Fruit fly (Drosophila melanogaster) whole organism, prepupa: ENCODE results near the gene raw.

ENCODE experiments used
- CG10669 ChIP-seq: fragments of 200-800 bp; sonication (Bioruptor generic); optimal IDR thresholded peaks from 3 replicates; lab custom pipeline; 2018; ENCODE audit warnings: missing biosample characterization, mild to moderate bottlenecking, missing genetic modification characterization, moderate library complexity
- CG11294 ChIP-seq: fragments of 200-800 bp; sonication (Bioruptor generic); IDR thresholded peaks from 2 replicates; pipeline ENCODE4 v1.3.6; 2022; ENCODE audit warnings: missing biosample characterization, missing genetic modification characterization
- CG11902 ChIP-seq: fragments of 200-800 bp; sonication (Bioruptor generic); optimal IDR thresholded peaks from 3 replicates; lab custom pipeline; 2016; ENCODE audit warnings: missing biosample characterization, missing genetic modification characterization
- CG1621 ChIP-seq: fragments of 200-800 bp; sonication (Bioruptor generic); optimal IDR thresholded peaks from 3 replicates; lab custom pipeline; 2018; ENCODE audit warnings: missing biosample characterization, mild to moderate bottlenecking, missing genetic modification characterization
- CG16779 ChIP-seq: fragments of 200-800 bp; sonication (Bioruptor generic); optimal IDR thresholded peaks from 3 replicates; lab custom pipeline; 2017; ENCODE audit warnings: missing biosample characterization, mild to moderate bottlenecking, missing genetic modification characterization
- CG3032 ChIP-seq: fragments of 200-800 bp; optimal IDR thresholded peaks from 2 replicates; lab custom pipeline; 2019; ENCODE audit warnings: missing biosample characterization, mild to moderate bottlenecking, missing genetic modification characterization, moderate library complexity
- CG31627 ChIP-seq: fragments of 200-800 bp; sonication (Bioruptor generic); optimal IDR thresholded peaks from 3 replicates; lab custom pipeline; 2016; ENCODE audit warnings: missing biosample characterization, missing genetic modification characterization
- CG4318 ChIP-seq: fragments of 200-800 bp; sonication (Bioruptor generic); optimal IDR thresholded peaks from 3 replicates; lab custom pipeline; 2017; ENCODE audit warnings: missing biosample characterization, mild to moderate bottlenecking, missing genetic modification characterization
- CG6163 ChIP-seq: fragments of 200-800 bp; sonication (Bioruptor generic); IDR thresholded peaks from 3 replicates; pipeline ENCODE4 v1.3.6; 2022; ENCODE audit warnings: missing biosample characterization, missing genetic modification characterization
- CG6808 ChIP-seq: fragments of 200-800 bp; sonication (Bioruptor generic); optimal IDR thresholded peaks from 3 replicates; lab custom pipeline; 2017; ENCODE audit warnings: missing biosample characterization, missing genetic modification characterization, mild to moderate bottlenecking, moderate library complexity, missing genetic modification reagents
- CG6854 ChIP-seq: fragments of 200-800 bp; sonication (Bioruptor generic); optimal IDR thresholded peaks from 2 replicates; lab custom pipeline; 2017; ENCODE audit warnings: missing biosample characterization, mild to moderate bottlenecking, missing genetic modification characterization
- CG8319 ChIP-seq: fragments of 200-800 bp; sonication (Bioruptor generic); optimal IDR thresholded peaks from 3 replicates; lab custom pipeline; 2016; ENCODE audit warnings: missing biosample characterization, missing genetic modification characterization
- CG9139 ChIP-seq: fragments of 200-800 bp; sonication (Bioruptor generic); optimal IDR thresholded peaks from 3 replicates; lab custom pipeline; 2017; ENCODE audit warnings: missing biosample characterization, mild to moderate bottlenecking, missing genetic modification characterization
- Eip75B ChIP-seq: fragments of 200-800 bp; sonication (Bioruptor generic); optimal IDR thresholded peaks from 3 replicates; lab custom pipeline; 2016; ENCODE audit warnings: missing biosample characterization, missing genetic modification characterization
- Eip78C ChIP-seq: fragments of 200-800 bp; sonication (Bioruptor generic); peaks from one replicate; lab custom pipeline; 2016; ENCODE audit warnings: missing biosample characterization, missing genetic modification characterization
- Eip93F ChIP-seq: fragments of 200-800 bp; sonication (Bioruptor generic); optimal IDR thresholded peaks from 2 replicates; lab custom pipeline; 2016; ENCODE audit warnings: missing biosample characterization, mild to moderate bottlenecking, missing genetic modification characterization
- Ets21C ChIP-seq: fragments of 200-800 bp; sonication (Bioruptor generic); optimal IDR thresholded peaks from 3 replicates; lab custom pipeline; 2016; ENCODE audit warnings: missing biosample characterization, missing genetic modification characterization
- Ets96B ChIP-seq: fragments of 200-800 bp; optimal IDR thresholded peaks from 2 replicates; lab custom pipeline; 2019; ENCODE audit warnings: missing biosample characterization, mild to moderate bottlenecking, missing genetic modification characterization, moderate library complexity
- Gug ChIP-seq: fragments of 200-800 bp; sonication (Bioruptor generic); IDR thresholded peaks from 2 replicates; pipeline ENCODE4 v1.3.6; 2022; ENCODE audit warnings: missing biosample characterization, missing genetic modification characterization
- Hr39 ChIP-seq: fragments of 200-800 bp; sonication (Bioruptor generic); optimal IDR thresholded peaks from 2 replicates; lab custom pipeline; 2016; ENCODE audit warnings: missing biosample characterization, missing genetic modification characterization
- Lpt ChIP-seq: fragments of 200-800 bp; sonication (Bioruptor generic); optimal IDR thresholded peaks from 3 replicates; lab custom pipeline; 2016; ENCODE audit warnings: missing biosample characterization, missing genetic modification characterization
- Smox ChIP-seq: fragments of 200-800 bp; sonication (Bioruptor generic); optimal IDR thresholded peaks from 3 replicates; lab custom pipeline; 2016; ENCODE audit warnings: missing biosample characterization, missing genetic modification characterization
- Sox102F ChIP-seq: fragments of 200-800 bp; sonication (Bioruptor generic); optimal IDR thresholded peaks from 2 replicates; lab custom pipeline; 2016; ENCODE audit warnings: missing biosample characterization, mild to moderate bottlenecking, missing genetic modification characterization
- Sox14 ChIP-seq: fragments of 200-800 bp; sonication (Bioruptor generic); optimal IDR thresholded peaks from 3 replicates; lab custom pipeline; 2016; ENCODE audit warnings: missing biosample characterization, missing genetic modification characterization
- achi ChIP-seq: fragments of 200-800 bp; sonication (Bioruptor generic); optimal IDR thresholded peaks from 3 replicates; lab custom pipeline; 2016; ENCODE audit warnings: missing biosample characterization, missing genetic modification characterization
- dsx ChIP-seq: fragments of 200-800 bp; optimal IDR thresholded peaks from 3 replicates; lab custom pipeline; 2019; ENCODE audit warnings: missing biosample characterization, mild to moderate bottlenecking, missing genetic modification characterization, moderate library complexity; ENCODE audit not compliant: poor library complexity, severe bottlenecking
- eg ChIP-seq: fragments of 200-800 bp; sonication (Bioruptor generic); IDR thresholded peaks from 3 replicates; pipeline ENCODE4 v1.3.6; 2022; ENCODE audit warnings: missing biosample characterization, missing genetic modification characterization
- esn ChIP-seq: fragments of 200-800 bp; sonication (Bioruptor generic); optimal IDR thresholded peaks from 2 replicates; lab custom pipeline; 2016; ENCODE audit warnings: missing biosample characterization, mild to moderate bottlenecking, missing genetic modification characterization, moderate library complexity
- fd59A ChIP-seq: fragments of 200-800 bp; sonication (Bioruptor generic); optimal IDR thresholded peaks from 2 replicates; lab custom pipeline; 2017; ENCODE audit warnings: missing biosample characterization, mild to moderate bottlenecking, missing genetic modification characterization, missing genetic modification reagents
- fd85E ChIP-seq: fragments of 200-800 bp; sonication (Bioruptor generic); optimal IDR thresholded peaks from 3 replicates; lab custom pipeline; 2016; ENCODE audit warnings: missing biosample characterization, missing genetic modification characterization
- lz ChIP-seq: fragments of 200-800 bp; sonication (Bioruptor generic); optimal IDR thresholded peaks from 3 replicates; lab custom pipeline; 2016; ENCODE audit warnings: missing biosample characterization, missing genetic modification characterization
- ss ChIP-seq, 2 experiments: fragments of 200-800 bp; sonication (Bioruptor generic); optimal IDR thresholded peaks; 2 replicates in 1 of 2; 3 replicates in 1 of 2; lab custom pipeline; 2017 to 2018; ENCODE audit warnings: mild to moderate bottlenecking in 2 of 2, missing biosample characterization in 2 of 2, missing genetic modification characterization in 2 of 2, moderate library complexity in 1 of 2
- svp ChIP-seq: fragments of 200-800 bp; sonication (Bioruptor generic); peaks from one replicate; lab custom pipeline; 2016; ENCODE audit warnings: missing biosample characterization, missing genetic modification characterization
- topi ChIP-seq: fragments of 200-800 bp; sonication (Bioruptor generic); optimal IDR thresholded peaks from 3 replicates; lab custom pipeline; 2016; ENCODE audit warnings: missing biosample characterization, missing genetic modification characterization

The raw gene

dm6 chr2L:8689853-8690252 is 50.6 kb downstream of the raw start:
- TF ChIP-seq Lpt (GFP tag; lab: Kevin White, UChicago) (no peak), Ets96B (tag; lab: Kevin White, UChicago) (no peak), Eip78C (GFP tag; lab: Kevin White, UChicago) (peak; percentile 72), CG16779 (no peak), esn (no peak), Gug (GFP tag; lab: Robert Waterston, UW) (no peak), achi (no peak), svp (GFP tag; lab: Kevin White, UChicago) (no peak), Eip93F (GFP tag; lab: Kevin White, UChicago) (no peak), Eip75B (GFP tag; lab: Kevin White, UChicago) (no peak), Sox102F (no peak), CG4318 (GFP tag; lab: Kevin White, UChicago) (no peak), CG6163 (GFP tag; lab: Robert Waterston, UW) (0 out of 3 replicates have a peak, but pooled peaks have one; percentile 7), fd59A (no peak), lz (GFP tag; lab: Kevin White, UChicago) (no peak), CG11902 (GFP tag; lab: Kevin White, UChicago) (no peak), CG31627 (GFP tag; lab: Kevin White, UChicago) (no peak)
- TF ChIP-seq, all 60 proteins: peak for 2

DNA sequence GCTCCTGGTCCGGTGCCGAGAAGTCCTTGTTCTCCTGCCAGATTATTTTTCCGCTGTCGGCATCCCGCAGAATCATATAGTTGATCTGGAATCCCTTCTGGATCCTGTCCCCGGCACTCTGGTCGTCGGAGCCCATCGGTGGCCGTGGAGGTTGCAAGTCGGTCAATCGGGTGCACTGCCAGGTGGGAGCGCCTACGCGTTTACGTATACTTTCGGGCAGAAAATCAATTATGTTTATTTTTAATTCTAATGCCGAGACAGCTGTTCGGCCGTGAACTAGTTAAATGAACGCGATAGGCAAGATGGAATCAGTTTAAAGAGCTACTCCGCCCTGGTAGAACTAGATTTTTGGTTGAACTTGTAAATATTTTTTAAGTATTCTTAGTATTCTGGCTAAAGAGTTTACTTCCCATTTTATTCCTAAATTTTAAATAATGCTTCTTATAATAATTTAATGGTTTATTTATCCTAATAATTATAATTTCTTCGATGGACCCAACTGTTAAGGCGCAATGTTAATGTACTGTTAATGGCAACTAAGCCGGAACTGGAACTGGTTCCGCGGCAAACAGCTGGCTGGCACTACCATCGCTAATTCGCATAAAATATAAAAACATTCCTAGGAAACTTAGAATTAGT is 54.7 kb downstream of the raw start, which contains the start of the genes PrBP and Trs23:
TSS of gene PrBP (minus strand) at position 288 of the 639 bp plus-strand sequence.
TSS of gene Trs23 (plus strand) at position 564 of the 639 bp plus-strand sequence.
- TF ChIP-seq esn: peak; percentile 6
- TF ChIP-seq dsx (GFP tag; lab: Kevin White, UChicago): no peak
- TF ChIP-seq Eip78C (GFP tag; lab: Kevin White, UChicago): no peak
- no peak for TF ChIP-seq CG6854 (GFP tag; lab: Kevin White, UChicago)
- no peak for TF ChIP-seq CG9139
- no peak for TF ChIP-seq Ets21C (GFP tag; lab: Kevin White, UChicago)
- TF ChIP-seq svp (GFP tag; lab: Kevin White, UChicago): peak; percentile 19
- no peak for TF ChIP-seq eg (GFP tag; lab: Robert Waterston, UW)
- TF ChIP-seq, all 60 proteins: peak for 2

- TF ChIP-seq Lpt (GFP tag; lab: Kevin White, UChicago) (no peak), fd59A (no peak), CG11294 (GFP tag; lab: Robert Waterston, UW) (no peak), Hr39 (GFP tag; lab: Kevin White, UChicago) (no peak), CG1621 (tag; lab: Kevin White, UChicago) (no peak), CG6854 (GFP tag; lab: Kevin White, UChicago) (no peak), fd85E (GFP tag; lab: Kevin White, UChicago) (no peak)
Measured at dm6 chr2L:8684276-8684675, 56.2 kb downstream of the raw start, which contains the start of gene CG9289. Gene CG9289 (minus strand): TSS chr2L:8684376.

DNA sequence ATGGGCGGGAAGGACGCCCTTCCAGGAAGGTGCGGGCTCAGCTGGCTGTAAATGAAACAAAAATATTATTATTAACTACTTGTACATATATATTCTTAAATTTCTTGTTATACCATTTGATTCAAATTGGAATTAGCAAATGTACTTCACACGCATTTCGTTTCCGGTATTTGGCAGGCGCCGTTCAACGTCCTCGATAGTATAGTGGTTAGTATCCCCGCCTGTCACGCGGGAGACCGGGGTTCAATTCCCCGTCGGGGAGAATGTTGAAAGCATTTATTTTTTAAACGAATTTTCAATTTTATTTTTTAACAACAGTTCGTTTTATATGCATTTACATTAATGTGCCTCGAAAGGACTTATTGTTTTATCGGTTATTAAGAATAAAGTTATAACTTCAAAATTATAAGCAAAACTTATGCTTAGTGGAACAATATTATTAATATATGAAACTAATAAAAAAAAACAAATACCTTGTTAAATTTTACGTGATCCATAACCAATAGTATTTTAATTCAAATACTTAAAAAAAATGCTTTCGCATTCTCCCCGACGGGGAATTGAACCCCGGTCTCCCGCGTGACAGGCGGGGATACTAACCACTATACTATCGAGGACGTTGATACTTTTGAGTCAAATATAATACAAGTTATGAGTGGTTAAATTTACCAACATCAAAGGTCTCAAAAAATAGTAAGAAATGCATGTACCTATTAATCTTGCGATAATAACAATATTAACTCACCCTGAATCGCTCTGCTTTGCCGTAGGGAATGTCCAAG is 57.0 kb downstream of the raw start:
- peak; percentile 28 for TF ChIP-seq Eip78C (GFP tag; lab: Kevin White, UChicago)
- TF ChIP-seq CG6808: no peak
- no peak for TF ChIP-seq CG3032 (tag; lab: Kevin White, UChicago)

DNA sequence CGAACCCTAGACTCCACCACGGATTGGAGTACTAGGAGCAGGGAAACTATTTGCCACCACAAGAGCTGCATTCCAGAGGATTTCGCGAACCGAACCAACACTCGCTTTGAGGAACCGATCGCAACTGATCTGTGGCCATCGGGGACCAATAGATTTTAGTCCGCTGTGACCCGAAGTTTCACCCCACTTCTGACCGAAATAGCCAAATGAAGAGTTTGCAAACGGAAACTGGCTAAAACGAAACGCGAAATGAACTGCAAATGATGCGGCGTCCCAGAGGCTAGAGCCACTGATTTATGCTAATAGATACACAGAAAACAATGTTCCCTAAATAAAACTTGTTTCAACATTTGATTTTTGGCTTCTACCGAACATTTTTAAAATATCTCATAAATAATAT is 60.7 kb downstream of the raw start, which contains the start of gene CG9287:
TSS of gene CG9287 (minus strand) at position 101 of the 400 bp plus-strand sequence.
- TF ChIP-seq CG10669 (GFP tag; lab: Kevin White, UChicago) (no peak), CG9139 (no peak), Sox14 (GFP tag; lab: Kevin White, UChicago) (no peak), CG16779 (no peak), topi (GFP tag; lab: Kevin White, UChicago) (no peak), Hr39 (GFP tag; lab: Kevin White, UChicago) (no peak), CG4318 (GFP tag; lab: Kevin White, UChicago) (no peak), Smox (GFP tag; lab: Kevin White, UChicago) (no peak), CG8319 (no peak), ss (GFP tag; optimal IDR thresholded peaks at IDR 0.05; lab: Kevin White, UChicago) (no peak)
